Worm (Caenorhabditis elegans) whole organism, young adult: ENCODE measurements around the gene Y113G7A.13.

ENCODE experiments used
- B0035.1 ChIP-seq: sonication (generic microtip); optimal IDR thresholded peaks from 2 replicates; lab custom pipeline; 2016; ENCODE audit warnings: missing genetic modification characterization, mild to moderate bottlenecking, missing compliant biosample characterization, missing genotype, missing genetic modification reagents
- C06A6.2 ChIP-seq: fragments of 200-800 bp; sonication (Bioruptor generic); conservative IDR thresholded peaks from 2 replicates; pipeline ENCODE4 v1.3.6; 2022; ENCODE audit warnings: missing genetic modification characterization, missing compliant biosample characterization
- C17E4.6 ChIP-seq: fragments of 200-800 bp; sonication (Bioruptor generic); IDR thresholded peaks from 2 replicates; pipeline ENCODE4 v1.3.6; 2022; ENCODE audit warnings: missing genetic modification reagents, missing genetic modification characterization, missing compliant biosample characterization
- D2030.7 ChIP-seq: fragments of 200-800 bp; sonication (Bioruptor generic); IDR thresholded peaks from 2 replicates; pipeline ENCODE4 v1.3.6; 2022; ENCODE audit warnings: missing genetic modification reagents, missing genetic modification characterization, missing compliant biosample characterization
- ZK185.1 ChIP-seq: sonication (generic microtip); optimal IDR thresholded peaks from 2 replicates; lab custom pipeline; 2016; ENCODE audit warnings: mild to moderate bottlenecking, missing genetic modification characterization, missing compliant biosample characterization; ENCODE audit not compliant: poor library complexity, severe bottlenecking
- atf-7 ChIP-seq: sonication (generic microtip); optimal IDR thresholded peaks from 2 replicates; lab custom pipeline; 2017; ENCODE audit warnings: mild to moderate bottlenecking, missing genetic modification characterization, missing compliant biosample characterization
- athp-1 ChIP-seq: sonication (generic microtip); optimal IDR thresholded peaks from 2 replicates; lab custom pipeline; 2017; ENCODE audit warnings: mild to moderate bottlenecking, missing genetic modification characterization, missing compliant biosample characterization
- attf-6 ChIP-seq: fragments of 200-800 bp; sonication (Bioruptor generic); IDR thresholded peaks from 2 replicates; pipeline ENCODE4 v1.3.6; 2022; ENCODE audit warnings: missing genetic modification reagents, missing genetic modification characterization, missing compliant biosample characterization
- ceh-79 ChIP-seq: sonication (generic microtip); optimal IDR thresholded peaks from 2 replicates; lab custom pipeline; 2017; ENCODE audit warnings: mild to moderate bottlenecking, missing genetic modification characterization, missing compliant biosample characterization
- ceh-91 ChIP-seq: fragments of 200-800 bp; sonication (Bioruptor generic); IDR thresholded peaks from 2 replicates; pipeline ENCODE4 v1.3.6; 2022; ENCODE audit warnings: missing genetic modification reagents, missing genetic modification characterization, missing compliant biosample characterization
- chd-7 ChIP-seq: sonication (generic microtip); optimal IDR thresholded peaks from 2 replicates; lab custom pipeline; 2016; ENCODE audit warnings: mild to moderate bottlenecking, missing genetic modification characterization, moderate library complexity, missing compliant biosample characterization
- egl-44 ChIP-seq: fragments of 200-800 bp; sonication (Bioruptor generic); IDR thresholded peaks from 2 replicates; pipeline ENCODE4 v1.3.6; 2022; ENCODE audit warnings: missing genetic modification reagents, missing genetic modification characterization, missing compliant biosample characterization
- egrh-3 ChIP-seq: fragments of 200-800 bp; sonication (Bioruptor generic); IDR thresholded peaks from 2 replicates; pipeline ENCODE4 v1.3.6; 2022; ENCODE audit warnings: missing genetic modification reagents, missing genetic modification characterization, missing compliant biosample characterization
- gei-17 ChIP-seq: fragments of 200-800 bp; sonication (Bioruptor generic); optimal IDR thresholded peaks from 2 replicates; lab custom pipeline; 2018; ENCODE audit warnings: mild to moderate bottlenecking, missing genetic modification characterization, missing compliant biosample characterization
- hlh-26 ChIP-seq: fragments of 200-800 bp; sonication (Bioruptor generic); conservative IDR thresholded peaks from 2 replicates; pipeline ENCODE4 v1.3.6; 2022; ENCODE audit warnings: missing genetic modification reagents, missing genetic modification characterization, missing compliant biosample characterization
- hmg-20 ChIP-seq: fragments of 200-800 bp; sonication (Bioruptor generic); IDR thresholded peaks from 2 replicates; pipeline ENCODE4 v1.3.6; 2022; ENCODE audit warnings: missing genetic modification reagents, missing genetic modification characterization, missing compliant biosample characterization
- lin-35 ChIP-seq, 3 experiments: fragments of 150-350 bp in 2 of 3; sonication (generic microtip) in 1 of 3; optimal IDR thresholded peaks; 2 replicates each; lab custom pipeline; 2014 to 2018; ENCODE audit warnings: missing biosample characterization in 3 of 3, missing genetic modification characterization in 3 of 3, missing genetic modification reagents in 3 of 3
- lin-54 ChIP-seq: fragments of 200-800 bp; sonication (Bioruptor generic); optimal IDR thresholded peaks from 2 replicates; lab custom pipeline; 2018; ENCODE audit warnings: mild to moderate bottlenecking, missing genetic modification characterization, missing compliant biosample characterization
- mcd-1 ChIP-seq: fragments of 200-800 bp; sonication (Bioruptor generic); IDR thresholded peaks from 2 replicates; pipeline ENCODE4 v1.3.6; 2022; ENCODE audit warnings: missing genetic modification reagents, missing genetic modification characterization, missing compliant biosample characterization
- nfya-2 ChIP-seq: fragments of 200-800 bp; sonication (Bioruptor generic); IDR thresholded peaks from 2 replicates; pipeline ENCODE4 v1.3.6; 2022; ENCODE audit warnings: missing genetic modification reagents, missing genetic modification characterization, missing compliant biosample characterization
- nhr-120 ChIP-seq: fragments of 200-800 bp; sonication (Bioruptor generic); IDR thresholded peaks from 2 replicates; pipeline ENCODE4 v1.3.6; 2022; ENCODE audit warnings: missing genetic modification characterization, missing compliant biosample characterization
- nhr-27 ChIP-seq: fragments of 200-800 bp; sonication (Bioruptor generic); optimal IDR thresholded peaks from 2 replicates; lab custom pipeline; 2018; ENCODE audit warnings: mild to moderate bottlenecking, missing genetic modification characterization, moderate library complexity, missing compliant biosample characterization
- snpc-1.1 ChIP-seq: sonication (generic microtip); optimal IDR thresholded peaks from 2 replicates; lab custom pipeline; 2017; ENCODE audit warnings: missing genetic modification characterization, mild to moderate bottlenecking, missing compliant biosample characterization, antibody characterized with exemption, moderate library complexity, missing genotype, missing genetic modification reagents; ENCODE audit not compliant: insufficient read depth
- snpc-1.3 ChIP-seq: sonication (generic microtip); optimal IDR thresholded peaks from 2 replicates; lab custom pipeline; 2017; ENCODE audit warnings: missing genetic modification characterization, mild to moderate bottlenecking, missing compliant biosample characterization, antibody characterized with exemption, moderate library complexity, missing genotype, missing genetic modification reagents; ENCODE audit not compliant: insufficient read depth
- snpc-3.4 ChIP-seq: sonication (generic microtip); optimal IDR thresholded peaks from 2 replicates; lab custom pipeline; 2017; ENCODE audit warnings: missing genetic modification characterization, mild to moderate bottlenecking, missing compliant biosample characterization, antibody characterized with exemption, moderate library complexity, missing genotype, missing genetic modification reagents
- somi-1 ChIP-seq: fragments of 200-800 bp; sonication (Bioruptor generic); optimal IDR thresholded peaks from 2 replicates; lab custom pipeline; 2018; ENCODE audit warnings: mild to moderate bottlenecking, missing genetic modification characterization, missing compliant biosample characterization
- sptf-2 ChIP-seq: fragments of 200-800 bp; sonication (Bioruptor generic); optimal IDR thresholded peaks from 2 replicates; lab custom pipeline; 2018; ENCODE audit warnings: mild to moderate bottlenecking, missing genetic modification characterization, missing compliant biosample characterization
- tbp1 ChIP-seq: fragments of 200-800 bp; sonication (Bioruptor generic); optimal IDR thresholded peaks from 2 replicates; lab custom pipeline; 2018; ENCODE audit warnings: mild to moderate bottlenecking, missing genetic modification characterization, missing compliant biosample characterization
- zfh-2 ChIP-seq: fragments of 200-800 bp; sonication (Bioruptor generic); conservative IDR thresholded peaks from 2 replicates; pipeline ENCODE4 v1.3.6; 2022; ENCODE audit warnings: missing genetic modification reagents, missing genetic modification characterization, missing compliant biosample characterization
- zim-3 ChIP-seq: sonication (generic microtip); optimal IDR thresholded peaks from 2 replicates; lab custom pipeline; 2017; ENCODE audit warnings: mild to moderate bottlenecking, missing genetic modification characterization, moderate library complexity, missing compliant biosample characterization
- ztf-22 ChIP-seq: fragments of 200-800 bp; sonication (Bioruptor generic); optimal IDR thresholded peaks from 2 replicates; lab custom pipeline; 2018; ENCODE audit warnings: mild to moderate bottlenecking, missing genetic modification characterization, moderate library complexity, missing compliant biosample characterization

Y113G7A.13 gene

DNA sequence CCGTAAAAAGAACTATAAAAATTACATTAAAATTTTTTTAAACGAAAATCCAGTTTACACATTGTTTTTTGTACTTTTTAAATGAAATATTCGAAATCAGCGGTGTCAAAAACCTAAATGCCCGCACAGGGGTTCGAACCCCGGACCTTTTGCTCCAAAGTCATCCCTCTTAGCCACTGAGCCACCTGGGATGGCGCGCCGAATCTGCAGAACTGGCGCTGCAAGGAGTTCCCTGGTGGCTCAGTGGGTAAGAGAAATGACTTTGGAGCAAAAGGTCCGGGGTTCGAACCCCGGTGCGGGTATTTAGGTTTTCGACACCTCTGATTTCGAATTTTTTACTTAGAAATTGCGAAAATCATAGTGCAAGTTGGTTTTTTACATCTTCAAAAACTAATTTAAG, 24.4 kb upstream of the Y113G7A.13 start (continued):
- no peak for TF ChIP-seq chd-7 (tag; lab: Kevin White, UChicago)
- TF ChIP-seq lin-35 (GFP tag; optimal IDR thresholded peaks at IDR 0.05; lab: Kevin White, UChicago), result no peak

DNA sequence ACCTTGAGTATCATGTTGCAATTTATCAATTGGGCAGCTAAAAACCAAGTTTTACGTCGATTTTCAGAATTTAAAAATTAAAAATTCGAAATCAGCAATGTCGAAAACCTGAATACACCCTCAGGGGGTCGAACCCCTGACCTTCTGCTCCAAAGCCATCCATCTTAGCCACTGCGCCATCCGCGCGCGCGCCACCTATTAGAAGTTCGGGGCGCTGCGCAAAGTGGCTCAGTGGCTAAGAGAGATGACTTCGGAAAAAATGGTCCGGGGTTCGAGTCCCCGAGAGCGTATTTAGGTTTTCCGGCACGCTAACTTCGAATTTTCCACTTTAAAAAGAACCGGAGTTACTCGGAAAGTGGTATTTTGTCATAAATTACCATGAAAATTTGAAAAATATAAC, 23.6 kb upstream of the Y113G7A.13 start:
- TF ChIP-seq C06A6.2 (GFP tag; lab: Robert Waterston, UW) (no peak), nhr-120 (no peak), gei-17 (GFP tag; lab: Kevin White, UChicago) (no peak), zfh-2 (peak; percentile 55)

DNA sequence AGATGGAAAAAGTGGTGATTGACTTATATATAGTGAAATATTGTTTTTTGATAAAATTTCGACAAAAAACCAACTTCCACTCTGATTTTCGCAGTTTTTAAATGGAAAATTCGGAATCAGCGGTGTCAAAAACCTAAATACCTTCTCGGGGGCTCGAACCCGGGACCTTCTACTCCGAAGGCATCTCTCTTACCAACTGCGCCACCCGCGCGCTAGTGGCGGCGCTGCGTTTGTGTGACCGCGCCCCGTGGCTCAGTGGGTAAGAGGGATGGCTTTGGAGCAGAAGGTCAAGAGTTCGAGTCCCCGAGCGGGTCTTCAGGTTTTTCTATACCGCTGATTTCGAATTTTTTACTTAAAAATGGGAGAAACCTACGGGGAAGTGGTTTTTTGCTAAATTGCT, 22.9 kb upstream of the Y113G7A.13 start:
- TF ChIP-seq C17E4.6 (GFP tag; lab: Robert Waterston, UW) (no peak), atf-7 (tag; lab: Kevin White, UChicago) (no peak), hlh-26 (GFP tag; lab: Robert Waterston, UW) (no peak), athp-1 (no peak), egrh-3 (peak; percentile 73), somi-1 (GFP tag; lab: Kevin White, UChicago) (no peak), snpc-3.4 (tag; lab: Kevin White, UChicago) (no peak), snpc-1.3 (tag; lab: Kevin White, UChicago) (no peak), attf-6 (no peak), ceh-79 (no peak), nhr-27 (no peak), sptf-2 (GFP tag; lab: Kevin White, UChicago) (no peak), gei-17 (GFP tag; lab: Kevin White, UChicago) (no peak), zfh-2 (peak; percentile 80), lin-54 (GFP tag; lab: Kevin White, UChicago) (no peak), zim-3 (no peak)

DNA sequence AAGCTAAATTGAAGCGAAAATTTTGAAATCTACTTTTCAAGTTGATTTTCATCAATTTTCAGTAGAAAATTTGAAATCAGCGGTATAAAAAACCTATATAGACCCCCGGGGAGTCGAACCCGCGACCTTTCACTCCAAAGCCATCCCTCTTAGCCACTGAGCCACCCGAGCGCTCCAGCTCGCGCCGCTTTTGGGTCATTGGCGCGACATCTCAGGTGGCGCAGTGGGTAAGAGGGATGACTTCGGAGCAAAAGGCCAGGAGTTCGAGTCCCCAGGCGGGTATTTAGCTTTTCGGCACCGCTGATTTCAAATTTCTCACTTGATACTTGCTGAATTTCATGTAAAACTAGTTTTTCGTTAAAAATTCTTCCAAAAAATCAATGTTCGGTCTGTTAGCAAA, 21.4 kb upstream of the Y113G7A.13 start:
- 0 out of 2 replicates have a peak, but pooled peaks have one; percentile 12 for TF ChIP-seq D2030.7 (GFP tag; lab: Robert Waterston, UW)
- peak; percentile 68; the same call in 1 of the 2 replicates for TF ChIP-seq egrh-3
- peak; percentile 83 for TF ChIP-seq zfh-2
- no peak for TF ChIP-seq chd-7 (tag; lab: Kevin White, UChicago)
- peak; percentile 39 for TF ChIP-seq tbp1 (GFP tag; lab: Kevin White, UChicago)

DNA sequence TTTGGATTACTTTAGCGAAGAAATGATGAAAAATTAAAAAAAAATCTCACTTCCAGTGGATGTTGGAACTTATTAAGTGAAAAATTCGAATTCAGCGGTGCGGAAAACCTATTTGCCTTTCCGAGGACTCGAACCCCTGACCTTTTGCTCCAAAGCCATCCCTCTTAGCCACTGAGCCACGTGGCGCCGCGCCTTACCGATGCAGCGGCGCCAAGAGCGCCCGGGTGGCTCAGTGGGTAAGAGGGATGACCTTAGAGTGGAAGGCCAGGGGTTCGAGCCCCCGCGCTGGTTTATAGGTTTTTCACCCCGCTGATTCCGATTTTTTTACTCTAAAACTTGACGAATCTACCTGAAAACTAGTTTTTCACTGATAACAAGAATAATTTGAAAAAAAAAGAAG, 20.5 kb upstream of the Y113G7A.13 start:
- TF ChIP-seq ceh-91 (GFP tag; lab: Robert Waterston, UW) (no peak), snpc-1.1 (tag; lab: Kevin White, UChicago) (no peak), nfya-2 (GFP tag; lab: Robert Waterston, UW) (no peak), ztf-22 (GFP tag; lab: Kevin White, UChicago) (no peak), egrh-3 (peak; percentile 68; the same call in 1 of the 2 replicates), mcd-1 (GFP tag; lab: Robert Waterston, UW) (no peak), zfh-2 (peak; percentile 88), egl-44 (GFP tag; lab: Robert Waterston, UW) (no peak), ZK185.1 (tag; lab: Kevin White, UChicago) (no peak), B0035.1 (tag; lab: Kevin White, UChicago) (no peak), nhr-120 (0 out of 2 replicates have a peak, but pooled peaks have one; percentile 31), hmg-20 (GFP tag; lab: Robert Waterston, UW) (no peak)
